Fruit fly (Drosophila melanogaster): ENCODE measurements around the gene CG13250.
A peak's percentile ranks its signal among the peaks of the same experiment; 100 is the strongest.

The CG13250 gene

dm6 chr3L:20540975-20541951, 7.8 kb downstream of the CG13250 start:
- TF ChIP-seq bab1 (GFP tag; optimal IDR thresholded peaks at IDR 0.05) (peak; percentile 4), cnc (optimal IDR thresholded peaks at IDR 0.05) (no peak)

- TF ChIP-seq Clk (GFP tag; optimal IDR thresholded peaks at IDR 0.05) (no peak), ovo (GFP tag; optimal IDR thresholded peaks at IDR 0.05) (no peak), tj (GFP tag; optimal IDR thresholded peaks at IDR 0.05) (no peak), CG11617 (GFP tag; optimal IDR thresholded peaks at IDR 0.05) (no peak), toe (GFP tag; optimal IDR thresholded peaks at IDR 0.05) (no peak), CG1620 (GFP tag; optimal IDR thresholded peaks at IDR 0.05) (no peak), CG7045 (GFP tag; optimal IDR thresholded peaks at IDR 0.05) (no peak), kay (GFP tag; ENCODE audit: borderline replicate concordance) (no peak), CG5204 (GFP tag; optimal IDR thresholded peaks at IDR 0.05) (no peak), cnc (optimal IDR thresholded peaks at IDR 0.05) (no peak), Mnt (GFP tag; optimal IDR thresholded peaks at IDR 0.05) (no peak), CG7101 (tag; optimal IDR thresholded peaks at IDR 0.05) (no peak), bab1 (GFP tag; optimal IDR thresholded peaks at IDR 0.05) (no peak), Crg-1 (GFP tag; optimal IDR thresholded peaks at IDR 0.05) (no peak), CG12768 (GFP tag; optimal IDR thresholded peaks at IDR 0.05) (no peak), CG33017 (tag; optimal IDR thresholded peaks at IDR 0.05) (no peak)
These were observed 14.8 kb downstream of the CG13250 start for dm6 chr3L:20548201-20548854.

dm6 chr3L:20549358-20549757, 15.8 kb downstream of the CG13250 start:
- no peak for TF ChIP-seq cic (GFP tag; optimal IDR thresholded peaks at IDR 0.05)
- no peak for TF ChIP-seq CG5204 (GFP tag; optimal IDR thresholded peaks at IDR 0.05)
- no peak for TF ChIP-seq Crg-1 (GFP tag; optimal IDR thresholded peaks at IDR 0.05)
- TF ChIP-seq Mnt (GFP tag; optimal IDR thresholded peaks at IDR 0.05) = no peak

dm6 chr3L:20551862-20552261, 18.4 kb downstream of the CG13250 start:
- no peak for TF ChIP-seq Hr96 (GFP tag; optimal IDR thresholded peaks at IDR 0.05)
- no peak for TF ChIP-seq CG11617 (GFP tag; optimal IDR thresholded peaks at IDR 0.05)
- no peak for TF ChIP-seq tj (GFP tag; optimal IDR thresholded peaks at IDR 0.05)
- no peak for TF ChIP-seq CG33017 (tag; optimal IDR thresholded peaks at IDR 0.05)
- TF ChIP-seq CG12768 (GFP tag; optimal IDR thresholded peaks at IDR 0.05) = no peak
- TF ChIP-seq Clk (GFP tag; optimal IDR thresholded peaks at IDR 0.05) = no peak
- no peak for TF ChIP-seq toe (GFP tag; optimal IDR thresholded peaks at IDR 0.05)
- TF ChIP-seq ovo (GFP tag; optimal IDR thresholded peaks at IDR 0.05) = no peak
- TF ChIP-seq cic (GFP tag; optimal IDR thresholded peaks at IDR 0.05) = no peak
- no peak for TF ChIP-seq CG7101 (tag; optimal IDR thresholded peaks at IDR 0.05)
- no peak for TF ChIP-seq cnc (optimal IDR thresholded peaks at IDR 0.05)
- TF ChIP-seq kay (GFP tag; ENCODE audit: borderline replicate concordance) = no peak

dm6 chr3L:20556371-20556770, 22.9 kb downstream of the CG13250 start:
- TF ChIP-seq cic (GFP tag; optimal IDR thresholded peaks at IDR 0.05) = no peak
- TF ChIP-seq CG11617 (GFP tag; optimal IDR thresholded peaks at IDR 0.05) = no peak
- no peak for TF ChIP-seq Clk (GFP tag; optimal IDR thresholded peaks at IDR 0.05)
- TF ChIP-seq CG7101 (tag; optimal IDR thresholded peaks at IDR 0.05) = no peak
- no peak for TF ChIP-seq toe (GFP tag; optimal IDR thresholded peaks at IDR 0.05)
- TF ChIP-seq bab1 (GFP tag; optimal IDR thresholded peaks at IDR 0.05) = no peak
- no peak for TF ChIP-seq CG12768 (GFP tag; optimal IDR thresholded peaks at IDR 0.05)
- TF ChIP-seq CG1620 (GFP tag; optimal IDR thresholded peaks at IDR 0.05) = no peak
- no peak for TF ChIP-seq Mnt (GFP tag; optimal IDR thresholded peaks at IDR 0.05)
- no peak for TF ChIP-seq kay (GFP tag; ENCODE audit: borderline replicate concordance)
- no peak for TF ChIP-seq CG14711 (tag; optimal IDR thresholded peaks at IDR 0.05)
- no peak for TF ChIP-seq pad (GFP tag; optimal IDR thresholded peaks at IDR 0.05)
- TF ChIP-seq ovo (GFP tag; optimal IDR thresholded peaks at IDR 0.05) = no peak
- no peak for TF ChIP-seq tj (GFP tag; optimal IDR thresholded peaks at IDR 0.05)
- TF ChIP-seq cnc (optimal IDR thresholded peaks at IDR 0.05) = no peak

dm6 chr3L:20557065-20557464, 23.6 kb downstream of the CG13250 start:
- TF ChIP-seq CG11617 (GFP tag; optimal IDR thresholded peaks at IDR 0.05) (no peak), CG33017 (tag; optimal IDR thresholded peaks at IDR 0.05) (no peak), CG7101 (tag; optimal IDR thresholded peaks at IDR 0.05) (no peak), pad (GFP tag; optimal IDR thresholded peaks at IDR 0.05) (no peak), toe (GFP tag; optimal IDR thresholded peaks at IDR 0.05) (no peak), tj (GFP tag; optimal IDR thresholded peaks at IDR 0.05) (no peak), CG7045 (GFP tag; optimal IDR thresholded peaks at IDR 0.05) (no peak), Crg-1 (GFP tag; optimal IDR thresholded peaks at IDR 0.05) (no peak), Hr96 (GFP tag; optimal IDR thresholded peaks at IDR 0.05) (no peak)
